Worm (Caenorhabditis elegans) whole organism, L3 larva: Measurements from ENCODE around the gene ucp-4.

Experiments
- R02D3.7 ChIP-seq: fragments of 150-350 bp; optimal IDR thresholded peaks from 2 replicates; lab custom pipeline; 2014; ENCODE audit warnings: missing biosample characterization, missing genetic modification characterization
- ZK546.5 ChIP-seq: sonication (generic microtip); optimal IDR thresholded peaks from 2 replicates; lab custom pipeline; 2017; ENCODE audit warnings: missing biosample characterization, missing genetic modification characterization
- aly-2 ChIP-seq: fragments of 150-350 bp; optimal IDR thresholded peaks from 2 replicates; lab custom pipeline; 2014; ENCODE audit warnings: missing biosample characterization, missing genetic modification characterization
- ceh-16 ChIP-seq: sonication (generic microtip); optimal IDR thresholded peaks from 2 replicates; lab custom pipeline; 2017; ENCODE audit warnings: missing biosample characterization, missing genetic modification characterization
- ceh-28 ChIP-seq: fragments of 150-350 bp; optimal IDR thresholded peaks from 2 replicates; lab custom pipeline; 2014; ENCODE audit warnings: missing biosample characterization, missing genetic modification reagents, missing genetic modification characterization
- ceh-82 ChIP-seq: fragments of 150-350 bp; optimal IDR thresholded peaks from 2 replicates; lab custom pipeline; 2014; ENCODE audit warnings: missing biosample characterization, missing genetic modification characterization
- daf-12 ChIP-seq: fragments of 150-350 bp; optimal IDR thresholded peaks from 2 replicates; lab custom pipeline; 2014; ENCODE audit warnings: missing biosample characterization, missing genetic modification reagents, missing genetic modification characterization
- elt-1 ChIP-seq: fragments of 150-350 bp; optimal IDR thresholded peaks from 2 replicates; lab custom pipeline; 2014; ENCODE audit warnings: missing biosample characterization, missing genetic modification characterization
- elt-3 ChIP-seq, 3 experiments: fragments of 150-350 bp in 1 of 3; sonication (generic microtip) in 2 of 3; optimal IDR thresholded peaks; 2 replicates in 2 of 3; 4 replicates in 1 of 3; lab custom pipeline; 2014 to 2017; ENCODE audit warnings: missing biosample characterization in 3 of 3, missing genetic modification characterization in 3 of 3
- fkh-10 ChIP-seq: sonication (generic microtip); optimal IDR thresholded peaks from 2 replicates; lab custom pipeline; 2017; ENCODE audit warnings: missing biosample characterization, missing genetic modification reagents, missing genetic modification characterization
- hmg-11 ChIP-seq: sonication (generic microtip); optimal IDR thresholded peaks from 2 replicates; lab custom pipeline; 2016; ENCODE audit warnings: missing genetic modification characterization, missing compliant biosample characterization
- lin-15B ChIP-seq: fragments of 150-350 bp; optimal IDR thresholded peaks from 2 replicates; lab custom pipeline; 2014; ENCODE audit warnings: missing biosample characterization, missing genetic modification characterization
- lin-39 ChIP-seq: fragments of 150-350 bp; optimal IDR thresholded peaks from 2 replicates; lab custom pipeline; 2018; ENCODE audit warnings: missing biosample characterization, missing genetic modification reagents, missing genetic modification characterization
- mdl-1 ChIP-seq: fragments of 150-350 bp; optimal IDR thresholded peaks from 2 replicates; lab custom pipeline; 2014; ENCODE audit warnings: missing biosample characterization, missing genetic modification characterization
- mml-1 ChIP-seq: fragments of 150-350 bp; sonication (generic microtip); optimal IDR thresholded peaks from 3 replicates; lab custom pipeline; 2014; ENCODE audit warnings: missing biosample characterization, missing genetic modification characterization
- nfya-1 ChIP-seq: sonication (generic microtip); optimal IDR thresholded peaks from 2 replicates; lab custom pipeline; 2017; ENCODE audit warnings: missing genetic modification characterization, mild to moderate bottlenecking, missing compliant biosample characterization, antibody characterized with exemption, moderate library complexity; ENCODE audit not compliant: insufficient read depth
- nhr-11 ChIP-seq: fragments of 150-350 bp; optimal IDR thresholded peaks from 2 replicates; lab custom pipeline; 2014; ENCODE audit warnings: missing biosample characterization, missing genetic modification characterization
- nhr-12 ChIP-seq: fragments of 150-350 bp; optimal IDR thresholded peaks from 2 replicates; lab custom pipeline; 2014; ENCODE audit warnings: missing biosample characterization, missing genetic modification characterization
- nhr-23 ChIP-seq: fragments of 150-350 bp; optimal IDR thresholded peaks from 2 replicates; lab custom pipeline; 2014; ENCODE audit warnings: missing biosample characterization, missing genetic modification reagents, missing genetic modification characterization
- nhr-237 ChIP-seq: fragments of 150-350 bp; optimal IDR thresholded peaks from 2 replicates; lab custom pipeline; 2014; ENCODE audit warnings: missing biosample characterization, missing genetic modification characterization
- nhr-25 ChIP-seq: sonication (generic microtip); optimal IDR thresholded peaks from 2 replicates; lab custom pipeline; 2017; ENCODE audit warnings: missing biosample characterization, missing genetic modification characterization
- nhr-28 ChIP-seq: fragments of 150-350 bp; optimal IDR thresholded peaks from 2 replicates; lab custom pipeline; 2014; ENCODE audit warnings: missing biosample characterization, missing genetic modification characterization
- nhr-43 ChIP-seq: sonication (generic microtip); optimal IDR thresholded peaks from 2 replicates; lab custom pipeline; 2016; ENCODE audit warnings: mild to moderate bottlenecking, missing genetic modification characterization, missing compliant biosample characterization; ENCODE audit not compliant: poor library complexity, severe bottlenecking
- nhr-67 ChIP-seq: fragments of 150-350 bp; optimal IDR thresholded peaks from 2 replicates; lab custom pipeline; 2014; ENCODE audit warnings: missing biosample characterization, missing genetic modification characterization
- nhr-76 ChIP-seq: fragments of 150-350 bp; sonication (generic microtip); optimal IDR thresholded peaks from 5 replicates; lab custom pipeline; 2014; ENCODE audit warnings: missing biosample characterization, missing genetic modification characterization
- pha-4 ChIP-seq: fragments of 150-350 bp; optimal IDR thresholded peaks from 2 replicates; lab custom pipeline; 2014; ENCODE audit warnings: missing biosample characterization, missing genetic modification reagents, missing genetic modification characterization
- pqm-1 ChIP-seq: fragments of 150-350 bp; optimal IDR thresholded peaks from 2 replicates; lab custom pipeline; 2017; ENCODE audit warnings: missing biosample characterization, missing genetic modification characterization, inconsistent platforms
- sea-2 ChIP-seq: fragments of 150-350 bp; sonication (generic microtip); optimal IDR thresholded peaks from 4 replicates; lab custom pipeline; 2014; ENCODE audit warnings: missing biosample characterization, missing genetic modification reagents, missing genetic modification characterization
- snpc-4 ChIP-seq: fragments of 150-350 bp; optimal IDR thresholded peaks from 2 replicates; lab custom pipeline; 2014; ENCODE audit warnings: missing biosample characterization, missing genetic modification characterization
- tbx-2 ChIP-seq: sonication (generic microtip); optimal IDR thresholded peaks from 2 replicates; lab custom pipeline; 2016; ENCODE audit warnings: mild to moderate bottlenecking, missing genetic modification characterization, missing compliant biosample characterization
- unc-62 ChIP-seq: fragments of 150-350 bp; sonication (generic microtip); optimal IDR thresholded peaks from 4 replicates; lab custom pipeline; 2014; ENCODE audit warnings: missing biosample characterization, missing genetic modification reagents, missing genetic modification characterization
- zag-1 ChIP-seq: fragments of 150-350 bp; optimal IDR thresholded peaks from 2 replicates; lab custom pipeline; 2014; ENCODE audit warnings: missing biosample characterization, missing genetic modification characterization

Gene ucp-4

ce11 chrV:9334216-9334615 lies at the start of gene ucp-4:
TSS of gene ucp-4 (plus strand) at chrV:9334298.
- TF ChIP-seq pha-4 (tag; lab: Kevin White, UChicago): peak; percentile 25
- no peak for TF ChIP-seq elt-3 (tag; optimal IDR thresholded peaks at IDR 0.05; lab: Kevin White, UChicago)
- TF ChIP-seq nhr-28 (tag; lab: Kevin White, UChicago): no peak
- no peak for TF ChIP-seq mml-1 (tag; lab: Kevin White, UChicago)
- TF ChIP-seq hmg-11 (tag; lab: Kevin White, UChicago): no peak
- TF ChIP-seq lin-15B (tag; lab: Kevin White, UChicago): no peak
- TF ChIP-seq aly-2 (tag; lab: Kevin White, UChicago): no peak
- no peak for TF ChIP-seq snpc-4
- TF ChIP-seq R02D3.7 (tag; lab: Kevin White, UChicago): no peak

- TF ChIP-seq nhr-28 (tag; lab: Kevin White, UChicago) (no peak), nhr-67 (tag; lab: Kevin White, UChicago) (no peak), nhr-237 (tag; lab: Kevin White, UChicago) (no peak), aly-2 (tag; lab: Kevin White, UChicago) (no peak), elt-3 (tag; optimal IDR thresholded peaks at IDR 0.05; lab: Kevin White, UChicago) (no peak), ceh-16 (tag; lab: Kevin White, UChicago) (no peak), nhr-25 (tag; lab: Kevin White, UChicago) (no peak), elt-1 (tag; lab: Kevin White, UChicago) (no peak), pha-4 (tag; lab: Kevin White, UChicago) (no peak), fkh-10 (GFP tag; lab: Kevin White, UChicago) (no peak), nhr-23 (tag; lab: Kevin White, UChicago) (no peak), mdl-1 (tag; lab: Kevin White, UChicago) (no peak), pqm-1 (no peak), snpc-4 (no peak), unc-62 (GFP tag; lab: Kevin White, UChicago) (no peak), mml-1 (tag; lab: Kevin White, UChicago) (no peak), hmg-11 (tag; lab: Kevin White, UChicago) (no peak), nhr-76 (tag; lab: Kevin White, UChicago) (no peak), lin-15B (tag; lab: Kevin White, UChicago) (no peak)
These were observed 46.6 kb upstream of the ucp-4 start, which contains the start of gene lron-2 for ce11 chrV:9287460-9287859. TSS of gene lron-2 (minus strand) at chrV:9287560.

ce11 chrV:9291919-9292318 lies 42.2 kb upstream of the ucp-4 start, which contains the start of gene ZK682.7:
TSS of gene ZK682.7 (minus strand) at chrV:9292165.
- TF ChIP-seq nhr-43 (tag; lab: Kevin White, UChicago) (no peak), nhr-23 (tag; lab: Kevin White, UChicago) (no peak), daf-12 (no peak), nhr-76 (tag; lab: Kevin White, UChicago) (no peak), nhr-12 (no peak), nhr-11 (no peak), nfya-1 (tag; lab: Kevin White, UChicago) (no peak), snpc-4 (no peak), pha-4 (tag; lab: Kevin White, UChicago) (no peak), sea-2 (GFP tag; lab: Kevin White, UChicago) (no peak), ZK546.5 (no peak), ceh-82 (no peak), lin-39 (tag; lab: Kevin White, UChicago) (no peak), ceh-28 (tag; lab: Kevin White, UChicago) (no peak), ceh-16 (tag; lab: Kevin White, UChicago) (no peak)
- TF ChIP-seq, all 47 proteins: peak for 0

- TF ChIP-seq tbx-2 (tag; lab: Kevin White, UChicago) (peak; percentile 16), zag-1 (no peak), nfya-1 (tag; lab: Kevin White, UChicago) (peak; percentile 11)
These were observed 40.7 kb upstream of the ucp-4 start for ce11 chrV:9293359-9293758.

ce11 chrV:9295581-9295980 lies 38.5 kb upstream of the ucp-4 start:
- TF ChIP-seq pha-4 (tag; lab: Kevin White, UChicago) (peak; percentile 17), ceh-82 (no peak), unc-62 (GFP tag; lab: Kevin White, UChicago) (no peak)
